Fruit fly (Drosophila melanogaster) whole organism, embryonic: ENCODE results near the gene Abl.

Experiments
- C15 ChIP-seq: fragments of 200-800 bp; sonication (Bioruptor generic); IDR thresholded peaks from 3 replicates; pipeline ENCODE4 v1.3.6; 2022; ENCODE audit warnings: missing biosample characterization, missing genetic modification characterization
- CG10147 ChIP-seq: fragments of 200-800 bp; sonication (Bioruptor generic); optimal IDR thresholded peaks from 2 replicates; lab custom pipeline; 2019; ENCODE audit warnings: missing biosample characterization, mild to moderate bottlenecking, missing genetic modification characterization, moderate library complexity
- CG10267 ChIP-seq: fragments of 200-800 bp; sonication (Bioruptor generic); optimal IDR thresholded peaks from 2 replicates; lab custom pipeline; 2018; ENCODE audit warnings: missing biosample characterization, mild to moderate bottlenecking, missing genetic modification characterization, moderate library complexity
- CG10431 ChIP-seq: fragments of 200-800 bp; sonication (Bioruptor generic); optimal IDR thresholded peaks from 3 replicates; lab custom pipeline; 2018; ENCODE audit warnings: missing biosample characterization, mild to moderate bottlenecking, missing genetic modification characterization
- CG11247 ChIP-seq: fragments of 200-800 bp; sonication (Bioruptor generic); IDR thresholded peaks from 2 replicates; pipeline ENCODE4 v1.3.6; 2022; ENCODE audit warnings: missing biosample characterization, missing genetic modification characterization
- CG11398 ChIP-seq: fragments of 200-800 bp; sonication (Bioruptor generic); optimal IDR thresholded peaks from 2 replicates; lab custom pipeline; 2016; ENCODE audit warnings: missing biosample characterization, missing genetic modification characterization
- CG12942 ChIP-seq: fragments of 200-800 bp; sonication (Bioruptor generic); optimal IDR thresholded peaks from 3 replicates; lab custom pipeline; 2016; ENCODE audit warnings: missing biosample characterization, missing genetic modification characterization
- CG14014 ChIP-seq: fragments of 200-800 bp; sonication (Bioruptor generic); IDR thresholded peaks from 2 replicates; pipeline ENCODE4 v1.3.6; 2022; ENCODE audit warnings: missing biosample characterization, missing genetic modification characterization
- CG15479 ChIP-seq: fragments of 200-800 bp; sonication (Bioruptor generic); optimal IDR thresholded peaks from 3 replicates; lab custom pipeline; 2019; ENCODE audit warnings: missing biosample characterization, mild to moderate bottlenecking, missing genetic modification characterization, moderate library complexity
- CG16813 ChIP-seq: fragments of 200-800 bp; sonication (Bioruptor generic); IDR thresholded peaks from 3 replicates; pipeline ENCODE4 v1.3.6; 2022; ENCODE audit warnings: missing biosample characterization, missing genetic modification characterization; ENCODE audit not compliant: partially characterized antibody
- CG18764 ChIP-seq: fragments of 200-800 bp; sonication (Bioruptor generic); optimal IDR thresholded peaks from 3 replicates; lab custom pipeline; 2016; ENCODE audit warnings: missing biosample characterization, missing genetic modification characterization
- CG32767 ChIP-seq: fragments of 200-800 bp; sonication (Bioruptor generic); IDR thresholded peaks from 2 replicates; pipeline ENCODE4 v1.3.6; 2022; ENCODE audit warnings: missing biosample characterization, missing genetic modification characterization
- CG34376 ChIP-seq: fragments of 200-800 bp; sonication (Bioruptor generic); optimal IDR thresholded peaks from 2 replicates; lab custom pipeline; 2018; ENCODE audit warnings: missing biosample characterization, mild to moderate bottlenecking, missing genetic modification characterization
- CG34422 ChIP-seq: fragments of 200-800 bp; sonication (Bioruptor generic); IDR thresholded peaks from 3 replicates; pipeline ENCODE4 v1.3.6; 2022; ENCODE audit warnings: missing biosample characterization, missing genetic modification characterization
- CG3847 ChIP-seq: fragments of 200-800 bp; sonication (Bioruptor generic); IDR thresholded peaks from 2 replicates; pipeline ENCODE4 v1.3.6; 2022; ENCODE audit warnings: missing biosample characterization, missing genetic modification characterization
- CG4360 ChIP-seq: fragments of 200-800 bp; sonication (Bioruptor generic); IDR thresholded peaks from 2 replicates; pipeline ENCODE4 v1.3.6; 2022; ENCODE audit warnings: missing biosample characterization, missing genetic modification characterization
- CG5180 ChIP-seq: fragments of 200-800 bp; sonication (Bioruptor generic); optimal IDR thresholded peaks from 3 replicates; lab custom pipeline; 2017; ENCODE audit warnings: missing biosample characterization, missing genetic modification characterization, mild to moderate bottlenecking, moderate library complexity, missing genetic modification reagents
- CG6654 ChIP-seq: fragments of 200-800 bp; sonication (Bioruptor generic); optimal IDR thresholded peaks from 2 replicates; lab custom pipeline; 2017; ENCODE audit warnings: missing biosample characterization, mild to moderate bottlenecking, missing genetic modification characterization
- CG9817 ChIP-seq: fragments of 200-800 bp; sonication (Bioruptor generic); optimal IDR thresholded peaks from 2 replicates; lab custom pipeline; 2018; ENCODE audit warnings: missing biosample characterization, mild to moderate bottlenecking, missing genetic modification characterization, moderate library complexity
- CHES-1-like ChIP-seq: fragments of 200-800 bp; sonication (Bioruptor generic); optimal IDR thresholded peaks from 2 replicates; lab custom pipeline; 2016; ENCODE audit warnings: missing biosample characterization, missing genetic modification characterization
- CoRest ChIP-seq: fragments of 200-800 bp; sonication (Bioruptor generic); optimal IDR thresholded peaks from 3 replicates; lab custom pipeline; 2018; ENCODE audit warnings: missing biosample characterization, mild to moderate bottlenecking, missing genetic modification characterization, moderate library complexity
- Dad ChIP-seq: fragments of 200-800 bp; sonication (Bioruptor generic); optimal IDR thresholded peaks from 3 replicates; lab custom pipeline; 2016; ENCODE audit warnings: missing biosample characterization, missing genetic modification characterization
- H2.0 ChIP-seq: fragments of 200-800 bp; sonication (Bioruptor generic); IDR thresholded peaks from 2 replicates; pipeline ENCODE4 v1.3.6; 2022; ENCODE audit warnings: missing biosample characterization, missing genetic modification characterization
- HLH4C ChIP-seq: fragments of 200-800 bp; sonication (Bioruptor generic); IDR thresholded peaks from 3 replicates; pipeline ENCODE4 v1.3.6; 2022; ENCODE audit warnings: missing biosample characterization, missing genetic modification characterization; ENCODE audit not compliant: partially characterized antibody
- Hr3 ChIP-seq: fragments of 200-800 bp; sonication (Bioruptor generic); optimal IDR thresholded peaks from 3 replicates; lab custom pipeline; 2016; ENCODE audit warnings: missing biosample characterization, missing genetic modification characterization
- Mad ChIP-seq: fragments of 200-800 bp; sonication (Bioruptor generic); optimal IDR thresholded peaks from 2 replicates; lab custom pipeline; 2016; ENCODE audit warnings: missing biosample characterization, missing genetic modification characterization
- NFAT ChIP-seq: fragments of 200-800 bp; sonication (Bioruptor generic); IDR thresholded peaks from 2 replicates; pipeline ENCODE4 v1.3.6; 2022; ENCODE audit warnings: missing biosample characterization, missing genetic modification characterization
- NK7.1 ChIP-seq: fragments of 200-800 bp; sonication (Bioruptor generic); optimal IDR thresholded peaks from 3 replicates; lab custom pipeline; 2016; ENCODE audit warnings: missing biosample characterization, missing genetic modification characterization
- Neu2 ChIP-seq: fragments of 200-800 bp; sonication (Bioruptor generic); optimal IDR thresholded peaks from 3 replicates; lab custom pipeline; 2016; ENCODE audit warnings: missing biosample characterization, missing genetic modification characterization, borderline replicate concordance
- Xbp1 ChIP-seq: fragments of 200-800 bp; sonication (Bioruptor generic); optimal IDR thresholded peaks from 3 replicates; lab custom pipeline; 2016; ENCODE audit warnings: missing biosample characterization, mild to moderate bottlenecking, missing genetic modification characterization
- ase ChIP-seq: fragments of 200-800 bp; sonication (Bioruptor generic); IDR thresholded peaks from 3 replicates; pipeline ENCODE4 v1.3.6; 2022; ENCODE audit warnings: missing biosample characterization, missing genetic modification characterization
- ash1 ChIP-seq: fragments of 200-800 bp; sonication (Bioruptor generic); optimal IDR thresholded peaks from 2 replicates; lab custom pipeline; 2018; ENCODE audit warnings: missing biosample characterization, mild to moderate bottlenecking, missing genetic modification characterization
- caup ChIP-seq: fragments of 200-800 bp; sonication (Bioruptor generic); optimal IDR thresholded peaks from 3 replicates; lab custom pipeline; 2017; ENCODE audit warnings: missing biosample characterization, mild to moderate bottlenecking, missing genetic modification characterization, moderate library complexity; ENCODE audit not compliant: severe bottlenecking
- dmrt11E ChIP-seq: fragments of 200-800 bp; sonication (Bioruptor generic); optimal IDR thresholded peaks from 3 replicates; lab custom pipeline; 2018; ENCODE audit warnings: missing biosample characterization, mild to moderate bottlenecking, missing genetic modification characterization, moderate library complexity
- dpn ChIP-seq, 2 experiments: fragments of 200-800 bp; sonication (Bioruptor generic); optimal IDR thresholded peaks; 3 replicates each; lab custom pipeline; 2016; ENCODE audit warnings: missing biosample characterization in 2 of 2, missing genetic modification characterization in 2 of 2
- dysf ChIP-seq: fragments of 200-800 bp; sonication (Bioruptor generic); IDR thresholded peaks from 3 replicates; pipeline ENCODE4 v1.3.6; 2022; ENCODE audit warnings: missing biosample characterization, missing genetic modification characterization
- fd102C ChIP-seq: fragments of 200-800 bp; sonication (Bioruptor generic); optimal IDR thresholded peaks from 2 replicates; lab custom pipeline; 2018; ENCODE audit warnings: missing biosample characterization, mild to moderate bottlenecking, missing genetic modification characterization, moderate library complexity
- fd96Cb ChIP-seq: fragments of 200-800 bp; sonication (Bioruptor generic); optimal IDR thresholded peaks from 2 replicates; lab custom pipeline; 2018; ENCODE audit warnings: missing biosample characterization, mild to moderate bottlenecking, missing genetic modification characterization, moderate library complexity
- gfzf ChIP-seq: fragments of 200-800 bp; sonication (Bioruptor generic); optimal IDR thresholded peaks from 2 replicates; lab custom pipeline; 2016; ENCODE audit warnings: missing biosample characterization, mild to moderate bottlenecking, missing genetic modification characterization, moderate library complexity
- gro ChIP-seq: fragments of 200-800 bp; sonication (Bioruptor generic); optimal IDR thresholded peaks from 2 replicates; lab custom pipeline; 2016; ENCODE audit warnings: missing biosample characterization, missing genetic modification characterization
- ind ChIP-seq: fragments of 200-800 bp; sonication (Bioruptor generic); optimal IDR thresholded peaks from 3 replicates; lab custom pipeline; 2016; ENCODE audit warnings: missing biosample characterization, missing genetic modification characterization
- nerfin-2 ChIP-seq: fragments of 200-800 bp; sonication (Bioruptor generic); IDR thresholded peaks from 2 replicates; pipeline ENCODE4 v1.3.6; 2022; ENCODE audit warnings: missing biosample characterization, missing genetic modification characterization; ENCODE audit not compliant: partially characterized antibody
- prd ChIP-seq, 3 experiments: fragments of >200 bp in 2 of 3; fragments of 200-800 bp in 1 of 3; sonication (Bioruptor generic) in 1 of 3; optimal IDR thresholded peaks in 2 of 3; IDR thresholded peaks in 1 of 3; 2 replicates in 2 of 3; 3 replicates in 1 of 3; pipeline versions ENCODE4 v1.3.6 to Lab custom; 2017 to 2022; ENCODE audit warnings: missing biosample characterization in 1 of 3, missing genetic modification characterization in 1 of 3
- schlank ChIP-seq: fragments of 200-800 bp; sonication (Bioruptor generic); optimal IDR thresholded peaks from 2 replicates; lab custom pipeline; 2018; ENCODE audit warnings: missing biosample characterization, mild to moderate bottlenecking, missing genetic modification characterization
- toy ChIP-seq: fragments of 200-800 bp; sonication (Bioruptor generic); IDR thresholded peaks from 2 replicates; pipeline ENCODE4 v1.3.6; 2022; ENCODE audit warnings: missing biosample characterization, missing genetic modification characterization
- trem ChIP-seq: fragments of 200-800 bp; optimal IDR thresholded peaks from 3 replicates; lab custom pipeline; 2019; ENCODE audit warnings: missing biosample characterization, mild to moderate bottlenecking, missing genetic modification characterization, moderate library complexity
- vvl ChIP-seq: fragments of 200-800 bp; sonication (Bioruptor generic); IDR thresholded peaks from 2 replicates; pipeline ENCODE4 v1.3.6; 2022; ENCODE audit warnings: missing biosample characterization, missing genetic modification characterization
- zen ChIP-seq: fragments of 200-800 bp; sonication (Bioruptor generic); optimal IDR thresholded peaks from 3 replicates; lab custom pipeline; 2018; ENCODE audit warnings: missing biosample characterization, mild to moderate bottlenecking, missing genetic modification characterization, moderate library complexity
- zfh2 ChIP-seq: fragments of 200-800 bp; sonication (Bioruptor generic); optimal IDR thresholded peaks from 2 replicates; lab custom pipeline; 2016; ENCODE audit warnings: missing biosample characterization, missing genetic modification characterization

The Abl gene

DNA sequence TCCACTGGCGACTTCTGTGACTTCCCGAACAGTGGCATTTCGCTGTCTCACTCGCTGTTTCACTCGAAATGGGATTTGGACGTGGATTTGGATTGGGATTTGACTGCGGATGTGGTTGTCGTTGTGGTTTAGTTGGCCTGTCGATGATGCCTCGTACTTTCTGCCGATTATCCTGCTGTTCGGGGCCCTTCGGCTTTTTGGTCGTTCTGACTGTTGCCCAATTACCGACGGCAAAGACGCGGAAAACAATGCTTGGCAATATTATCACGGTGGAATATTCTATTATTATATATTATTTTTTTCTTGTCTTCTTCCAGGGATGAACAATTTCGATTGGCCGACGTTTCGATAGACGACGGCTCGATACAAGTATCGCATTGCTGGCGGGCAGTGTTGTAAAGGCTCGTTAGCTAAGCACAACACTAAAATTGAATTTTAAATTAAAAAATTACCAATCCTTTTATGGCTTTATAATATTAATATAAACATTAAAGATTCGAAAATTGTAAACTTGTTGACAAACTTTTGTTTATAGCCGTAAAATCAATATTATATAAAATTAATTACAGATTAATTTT lies 32.5 kb downstream of the Abl start, which contains the start of gene Mo25 (continued):
- TF ChIP-seq Dad (GFP tag; lab: Kevin White, UChicago) (no peak), toy (GFP tag; lab: Robert Waterston, UW) (no peak), dysf (GFP tag; lab: Robert Waterston, UW) (0 out of 3 replicates have a peak, but pooled peaks have one; percentile 36), Neu2 (no peak), ind (GFP tag; lab: Kevin White, UChicago) (peak; percentile 40), schlank (tag; lab: Kevin White, UChicago) (no peak), CoRest (peak; percentile 36), CG3847 (GFP tag; lab: Robert Waterston, UW) (peak; percentile 71), Xbp1 (GFP tag; lab: Kevin White, UChicago) (peak; percentile 53), ase (no peak), CG6654 (GFP tag; lab: Kevin White, UChicago) (no peak), zfh2 (GFP tag; lab: Kevin White, UChicago) (peak; percentile 35), dmrt11E (tag; lab: Kevin White, UChicago) (peak; percentile 14), fd96Cb (tag; lab: Kevin White, UChicago) (no peak), caup (GFP tag; lab: Kevin White, UChicago) (peak; percentile 43), gro (GFP tag; lab: Kevin White, UChicago) (no peak), CG34422 (GFP tag; lab: Robert Waterston, UW) (no peak), gfzf (no peak), CG14014 (GFP tag; lab: Robert Waterston, UW) (peak; percentile 13; the same call in 1 of the 2 replicates), nerfin-2 (GFP tag; lab: Robert Waterston, UW) (no peak), H2.0 (GFP tag; lab: Robert Waterston, UW) (no peak), Mad (no peak), prd (optimal IDR thresholded peaks at IDR 0.05; lab: Kevin White, UChicago) (no peak), prd (GFP tag; IDR thresholded peaks at IDR 0.05; lab: Robert Waterston, UW) (peak; percentile 40; the same call in 1 of the 3 replicates), CG12942 (GFP tag; lab: Kevin White, UChicago) (no peak), NK7.1 (no peak), zen (tag; lab: Kevin White, UChicago) (peak; percentile 41), CG32767 (GFP tag; lab: Robert Waterston, UW) (no peak), CG34376 (peak; percentile 18), NFAT (GFP tag; lab: Robert Waterston, UW) (peak; percentile 49; the same call in 1 of the 2 replicates), CG16813 (GFP tag; lab: Robert Waterston, UW) (peak; percentile 69), vvl (GFP tag; lab: Robert Waterston, UW) (peak; percentile 77), CG10147 (GFP tag; lab: Kevin White, UChicago) (peak; percentile 56), HLH4C (peak; percentile 66; the same call in 2 of the 3 replicates), Hr3 (GFP tag; lab: Kevin White, UChicago) (peak; percentile 42), CG4360 (GFP tag; lab: Robert Waterston, UW) (no peak), CG10267 (peak; percentile 98), CG9817 (tag; lab: Kevin White, UChicago) (peak; percentile 23), CG11398 (GFP tag; lab: Kevin White, UChicago) (no peak), C15 (GFP tag; lab: Robert Waterston, UW) (no peak), CG18764 (GFP tag; lab: Kevin White, UChicago) (peak; percentile 20), CG11247 (GFP tag; lab: Robert Waterston, UW) (peak; percentile 35; the same call in 1 of the 2 replicates), dpn (GFP tag; optimal IDR thresholded peaks at IDR 0.05; lab: Kevin White, UChicago) (peak in 1 of 2 experiments; percentile 57), CG5180 (GFP tag; lab: Kevin White, UChicago) (no peak), CHES-1-like (GFP tag; lab: Kevin White, UChicago) (no peak), fd102C (GFP tag; lab: Kevin White, UChicago) (no peak), trem (peak; percentile 78), CG15479 (GFP tag; lab: Kevin White, UChicago) (no peak), CG10431 (GFP tag; lab: Kevin White, UChicago) (peak; percentile 26), ash1 (GFP tag; lab: Kevin White, UChicago) (no peak)
